Fruit fly (Drosophila melanogaster) whole organism, prepupa: ENCODE data around the gene Cpr66D.

ENCODE experiments used
- Blimp-1 ChIP-seq: fragments of 200-800 bp; sonication (Bioruptor generic); optimal IDR thresholded peaks from 3 replicates; lab custom pipeline; 2017; ENCODE audit warnings: missing biosample characterization, missing genetic modification characterization, mild to moderate bottlenecking, moderate library complexity, missing genetic modification reagents
- CG10631 ChIP-seq: fragments of 200-800 bp; sonication (Bioruptor generic); optimal IDR thresholded peaks from 2 replicates; lab custom pipeline; 2016; ENCODE audit warnings: missing biosample characterization, missing genetic modification characterization
- CG10669 ChIP-seq: fragments of 200-800 bp; sonication (Bioruptor generic); optimal IDR thresholded peaks from 3 replicates; lab custom pipeline; 2018; ENCODE audit warnings: missing biosample characterization, mild to moderate bottlenecking, missing genetic modification characterization, moderate library complexity
- CG11294 ChIP-seq: fragments of 200-800 bp; sonication (Bioruptor generic); IDR thresholded peaks from 2 replicates; pipeline ENCODE4 v1.3.6; 2022; ENCODE audit warnings: missing biosample characterization, missing genetic modification characterization
- CG15336 ChIP-seq: fragments of 200-800 bp; sonication (Bioruptor generic); IDR thresholded peaks from 2 replicates; pipeline ENCODE4 v1.3.6; 2022; ENCODE audit warnings: missing biosample characterization, missing genetic modification characterization
- CG1621 ChIP-seq: fragments of 200-800 bp; sonication (Bioruptor generic); optimal IDR thresholded peaks from 3 replicates; lab custom pipeline; 2018; ENCODE audit warnings: missing biosample characterization, mild to moderate bottlenecking, missing genetic modification characterization
- CG16779 ChIP-seq: fragments of 200-800 bp; sonication (Bioruptor generic); optimal IDR thresholded peaks from 3 replicates; lab custom pipeline; 2017; ENCODE audit warnings: missing biosample characterization, mild to moderate bottlenecking, missing genetic modification characterization
- CG3032 ChIP-seq: fragments of 200-800 bp; optimal IDR thresholded peaks from 2 replicates; lab custom pipeline; 2019; ENCODE audit warnings: missing biosample characterization, mild to moderate bottlenecking, missing genetic modification characterization, moderate library complexity
- CG32006 ChIP-seq: fragments of 200-800 bp; sonication (Bioruptor generic); optimal IDR thresholded peaks from 3 replicates; lab custom pipeline; 2017; ENCODE audit warnings: missing biosample characterization, mild to moderate bottlenecking, missing genetic modification characterization
- CG34406 ChIP-seq: fragments of 200-800 bp; sonication (Bioruptor generic); optimal IDR thresholded peaks from 3 replicates; lab custom pipeline; 2016; ENCODE audit warnings: missing biosample characterization, missing genetic modification characterization
- CG6163 ChIP-seq: fragments of 200-800 bp; sonication (Bioruptor generic); IDR thresholded peaks from 3 replicates; pipeline ENCODE4 v1.3.6; 2022; ENCODE audit warnings: missing biosample characterization, missing genetic modification characterization
- CG6276 ChIP-seq: fragments of 200-800 bp; sonication (Bioruptor generic); optimal IDR thresholded peaks from 2 replicates; lab custom pipeline; 2017; ENCODE audit warnings: missing biosample characterization, mild to moderate bottlenecking, missing genetic modification characterization
- CG6854 ChIP-seq: fragments of 200-800 bp; sonication (Bioruptor generic); optimal IDR thresholded peaks from 2 replicates; lab custom pipeline; 2017; ENCODE audit warnings: missing biosample characterization, mild to moderate bottlenecking, missing genetic modification characterization
- CG7368 ChIP-seq: fragments of 200-800 bp; sonication (Bioruptor generic); optimal IDR thresholded peaks from 3 replicates; lab custom pipeline; 2016; ENCODE audit warnings: missing biosample characterization, missing genetic modification characterization
- CG8119 ChIP-seq: fragments of 200-800 bp; sonication (Bioruptor generic); IDR thresholded peaks from 3 replicates; pipeline ENCODE4 v1.3.6; 2022; ENCODE audit warnings: missing biosample characterization, missing genetic modification characterization
- CG8319 ChIP-seq: fragments of 200-800 bp; sonication (Bioruptor generic); optimal IDR thresholded peaks from 3 replicates; lab custom pipeline; 2016; ENCODE audit warnings: missing biosample characterization, missing genetic modification characterization
- CG8632 ChIP-seq: fragments of 200-800 bp; sonication (Bioruptor generic); optimal IDR thresholded peaks from 3 replicates; lab custom pipeline; 2016; ENCODE audit warnings: missing biosample characterization, missing genetic modification characterization
- CG9139 ChIP-seq: fragments of 200-800 bp; sonication (Bioruptor generic); optimal IDR thresholded peaks from 3 replicates; lab custom pipeline; 2017; ENCODE audit warnings: missing biosample characterization, mild to moderate bottlenecking, missing genetic modification characterization
- Eip75B ChIP-seq: fragments of 200-800 bp; sonication (Bioruptor generic); optimal IDR thresholded peaks from 3 replicates; lab custom pipeline; 2016; ENCODE audit warnings: missing biosample characterization, missing genetic modification characterization
- Eip78C ChIP-seq: fragments of 200-800 bp; sonication (Bioruptor generic); peaks from one replicate; lab custom pipeline; 2016; ENCODE audit warnings: missing biosample characterization, missing genetic modification characterization
- Eip93F ChIP-seq: fragments of 200-800 bp; sonication (Bioruptor generic); optimal IDR thresholded peaks from 2 replicates; lab custom pipeline; 2016; ENCODE audit warnings: missing biosample characterization, mild to moderate bottlenecking, missing genetic modification characterization
- Ets21C ChIP-seq: fragments of 200-800 bp; sonication (Bioruptor generic); optimal IDR thresholded peaks from 3 replicates; lab custom pipeline; 2016; ENCODE audit warnings: missing biosample characterization, missing genetic modification characterization
- Gug ChIP-seq: fragments of 200-800 bp; sonication (Bioruptor generic); IDR thresholded peaks from 2 replicates; pipeline ENCODE4 v1.3.6; 2022; ENCODE audit warnings: missing biosample characterization, missing genetic modification characterization
- Hr38 ChIP-seq: sonication (Bioruptor generic); optimal IDR thresholded peaks from 2 replicates; lab custom pipeline; 2016; ENCODE audit warnings: missing biosample characterization, missing genetic modification characterization
- Hr4 ChIP-seq: fragments of 200-800 bp; sonication (Bioruptor generic); optimal IDR thresholded peaks from 3 replicates; lab custom pipeline; 2016; ENCODE audit warnings: missing biosample characterization, missing genetic modification characterization
- Lpt ChIP-seq: fragments of 200-800 bp; sonication (Bioruptor generic); optimal IDR thresholded peaks from 3 replicates; lab custom pipeline; 2016; ENCODE audit warnings: missing biosample characterization, missing genetic modification characterization
- Met ChIP-seq: fragments of 200-800 bp; sonication (Bioruptor generic); optimal IDR thresholded peaks from 3 replicates; lab custom pipeline; 2016; ENCODE audit warnings: missing biosample characterization, missing genetic modification characterization
- OdsH ChIP-seq: fragments of 200-800 bp; sonication (Bioruptor generic); optimal IDR thresholded peaks from 3 replicates; lab custom pipeline; 2016; ENCODE audit warnings: missing biosample characterization, missing genetic modification characterization
- Smox ChIP-seq: fragments of 200-800 bp; sonication (Bioruptor generic); optimal IDR thresholded peaks from 3 replicates; lab custom pipeline; 2016; ENCODE audit warnings: missing biosample characterization, missing genetic modification characterization
- Sox102F ChIP-seq: fragments of 200-800 bp; sonication (Bioruptor generic); optimal IDR thresholded peaks from 2 replicates; lab custom pipeline; 2016; ENCODE audit warnings: missing biosample characterization, mild to moderate bottlenecking, missing genetic modification characterization
- achi ChIP-seq: fragments of 200-800 bp; sonication (Bioruptor generic); optimal IDR thresholded peaks from 3 replicates; lab custom pipeline; 2016; ENCODE audit warnings: missing biosample characterization, missing genetic modification characterization
- acj6 ChIP-seq: fragments of 200-800 bp; sonication (Bioruptor generic); optimal IDR thresholded peaks from 3 replicates; lab custom pipeline; 2016; ENCODE audit warnings: missing biosample characterization, missing genetic modification characterization
- dac ChIP-seq: fragments of 200-800 bp; sonication (Bioruptor generic); optimal IDR thresholded peaks from 2 replicates; lab custom pipeline; 2017; ENCODE audit warnings: missing biosample characterization, mild to moderate bottlenecking, missing genetic modification characterization
- dsx ChIP-seq: fragments of 200-800 bp; optimal IDR thresholded peaks from 3 replicates; lab custom pipeline; 2019; ENCODE audit warnings: missing biosample characterization, mild to moderate bottlenecking, missing genetic modification characterization, moderate library complexity; ENCODE audit not compliant: poor library complexity, severe bottlenecking
- esn ChIP-seq: fragments of 200-800 bp; sonication (Bioruptor generic); optimal IDR thresholded peaks from 2 replicates; lab custom pipeline; 2016; ENCODE audit warnings: missing biosample characterization, mild to moderate bottlenecking, missing genetic modification characterization, moderate library complexity
- fd85E ChIP-seq: fragments of 200-800 bp; sonication (Bioruptor generic); optimal IDR thresholded peaks from 3 replicates; lab custom pipeline; 2016; ENCODE audit warnings: missing biosample characterization, missing genetic modification characterization
- fkh ChIP-seq: fragments of 200-800 bp; sonication (Bioruptor generic); optimal IDR thresholded peaks from 3 replicates; lab custom pipeline; 2017; ENCODE audit warnings: missing biosample characterization, mild to moderate bottlenecking, missing genetic modification characterization, moderate library complexity
- lz ChIP-seq: fragments of 200-800 bp; sonication (Bioruptor generic); optimal IDR thresholded peaks from 3 replicates; lab custom pipeline; 2016; ENCODE audit warnings: missing biosample characterization, missing genetic modification characterization
- net ChIP-seq: fragments of 200-800 bp; sonication (Bioruptor generic); optimal IDR thresholded peaks from 3 replicates; lab custom pipeline; 2016; ENCODE audit warnings: missing biosample characterization, missing genetic modification characterization
- pdm3 ChIP-seq: fragments of 200-800 bp; sonication (Bioruptor generic); optimal IDR thresholded peaks from 3 replicates; lab custom pipeline; 2016; ENCODE audit warnings: missing biosample characterization, missing genetic modification characterization
- svp ChIP-seq: fragments of 200-800 bp; sonication (Bioruptor generic); peaks from one replicate; lab custom pipeline; 2016; ENCODE audit warnings: missing biosample characterization, missing genetic modification characterization
- topi ChIP-seq: fragments of 200-800 bp; sonication (Bioruptor generic); optimal IDR thresholded peaks from 3 replicates; lab custom pipeline; 2016; ENCODE audit warnings: missing biosample characterization, missing genetic modification characterization
- vri ChIP-seq: fragments of 200-800 bp; sonication (Bioruptor generic); optimal IDR thresholded peaks from 3 replicates; lab custom pipeline; 2016; ENCODE audit warnings: missing biosample characterization, mild to moderate bottlenecking, missing genetic modification characterization

The Cpr66D gene

DNA sequence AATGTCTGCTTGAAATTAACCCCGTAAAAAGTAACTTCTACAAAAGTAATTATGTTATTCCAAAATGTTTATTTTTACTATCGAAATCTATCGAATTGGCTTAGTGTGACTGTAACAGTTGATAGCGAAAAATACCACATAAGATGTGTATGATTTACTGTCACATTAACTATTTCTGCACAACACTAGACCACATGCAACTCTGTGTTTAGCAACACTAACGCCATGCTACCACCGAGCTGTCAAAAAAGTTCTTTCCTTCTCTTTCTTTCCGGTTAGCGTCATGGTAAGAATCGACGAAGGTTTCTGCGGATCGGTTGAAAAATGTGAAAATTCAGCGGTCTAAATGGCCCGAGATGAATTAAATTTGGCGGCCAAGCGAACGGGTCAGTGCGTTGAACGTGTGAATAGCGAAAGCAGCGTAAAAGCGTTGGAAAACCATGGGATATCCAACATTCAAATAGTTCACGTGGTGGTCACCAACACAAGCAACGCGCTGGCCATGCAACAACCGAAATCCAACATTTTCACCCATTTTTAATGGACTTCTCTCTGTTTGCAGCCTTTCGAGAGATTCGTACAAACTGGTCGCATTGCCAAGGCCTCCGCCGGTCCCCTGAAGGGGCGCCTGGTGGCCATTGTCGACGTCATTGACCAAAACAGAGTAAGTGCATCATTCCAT is 39.3 kb upstream of the Cpr66D start, which contains the start of the genes Nelf-E and RpL14 (continued):
- TF ChIP-seq topi (GFP tag; lab: Kevin White, UChicago) (peak; percentile 91), Eip78C (GFP tag; lab: Kevin White, UChicago) (peak; percentile 94), CG8319 (GFP tag; lab: Kevin White, UChicago) (peak; percentile 75), acj6 (GFP tag; lab: Kevin White, UChicago) (peak; percentile 78), CG10669 (peak; percentile 83), pdm3 (GFP tag; lab: Kevin White, UChicago) (peak; percentile 84), CG7368 (peak; percentile 80), Ets21C (peak; percentile 72), Eip93F (GFP tag; lab: Kevin White, UChicago) (no peak), Eip75B (GFP tag; lab: Kevin White, UChicago) (peak; percentile 89), CG10631 (peak; percentile 77), svp (peak; percentile 90), CG1621 (tag; lab: Kevin White, UChicago) (peak; percentile 85), CG6276 (GFP tag; lab: Kevin White, UChicago) (no peak)

DNA sequence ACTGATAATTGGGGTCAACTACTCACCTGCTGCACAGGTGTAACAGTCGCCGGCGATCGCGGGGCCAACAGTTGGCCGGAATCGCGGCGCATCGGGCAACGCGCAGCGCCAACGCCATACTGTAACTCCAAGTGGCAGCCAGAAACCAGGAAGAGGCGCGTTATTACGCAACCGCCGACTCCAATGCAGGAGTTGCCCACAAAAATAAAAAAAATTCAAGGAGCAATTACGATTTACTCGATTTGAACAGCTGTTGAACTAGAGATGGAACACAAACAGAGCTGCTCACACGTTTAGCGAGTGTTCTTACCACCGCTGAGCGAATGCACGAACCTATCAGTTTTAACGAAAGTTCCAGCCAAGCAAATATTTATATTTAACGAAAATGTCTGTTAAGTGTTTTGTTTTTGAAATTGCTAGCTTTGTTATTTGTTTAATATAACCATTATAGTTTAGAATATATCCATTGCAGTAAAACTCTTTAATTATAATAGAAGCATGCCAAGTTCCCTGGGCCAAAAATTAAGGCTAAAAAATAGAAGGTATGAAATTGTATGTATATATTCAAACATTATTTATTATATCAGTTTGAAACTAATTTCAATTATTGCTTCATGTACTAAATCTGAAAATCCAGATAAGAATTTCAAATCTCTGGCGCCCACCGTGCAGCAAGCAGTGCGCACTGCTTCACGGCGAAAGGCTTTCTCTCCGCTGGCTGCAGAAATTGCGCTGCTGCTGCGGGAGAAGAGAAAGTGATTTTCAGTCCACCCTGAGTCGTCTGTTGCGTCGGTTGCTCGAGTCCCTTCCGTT is 36.2 kb upstream of the Cpr66D start, which contains the start of the genes CG5989 and CG6282:
TSS of gene CG5989 (minus strand) at position 270 of the 813 bp plus-strand sequence.
TSS of gene CG6282 (plus strand) at position 778 of the 813 bp plus-strand sequence.
- peak; percentile 19 for TF ChIP-seq Blimp-1
- TF ChIP-seq lz (GFP tag; lab: Kevin White, UChicago) = peak; percentile 8
- peak; percentile 6 for TF ChIP-seq acj6 (GFP tag; lab: Kevin White, UChicago)
- peak; percentile 72 for TF ChIP-seq fkh (GFP tag; lab: Kevin White, UChicago)
- peak; percentile 64 for TF ChIP-seq Hr4 (GFP tag; lab: Kevin White, UChicago)
- TF ChIP-seq CG10669 = no peak
- TF ChIP-seq Gug (GFP tag; lab: Robert Waterston, UW) = 0 out of 2 replicates have a peak, but pooled peaks have one; percentile 15
- peak; percentile 45 for TF ChIP-seq esn (GFP tag; lab: Kevin White, UChicago)
- TF ChIP-seq CG7368 = no peak
- TF ChIP-seq CG8119 (GFP tag; lab: Robert Waterston, UW) = peak; percentile 54
- TF ChIP-seq vri (GFP tag; lab: Kevin White, UChicago) = peak; percentile 48
- 0 out of 3 replicates have a peak, but pooled peaks have one; percentile 22 for TF ChIP-seq CG6163 (GFP tag; lab: Robert Waterston, UW)
- no peak for TF ChIP-seq CG3032 (tag; lab: Kevin White, UChicago)
- TF ChIP-seq svp = peak; percentile 78
- peak; percentile 7 for TF ChIP-seq Smox (GFP tag; lab: Kevin White, UChicago)
- TF ChIP-seq Eip78C (GFP tag; lab: Kevin White, UChicago) = peak; percentile 66
- no peak for TF ChIP-seq CG6276 (GFP tag; lab: Kevin White, UChicago)
- TF ChIP-seq OdsH = peak; percentile 7
- peak; percentile 65 for TF ChIP-seq CG15336 (GFP tag; lab: Robert Waterston, UW)
- no peak for TF ChIP-seq Lpt (GFP tag; lab: Kevin White, UChicago)
- TF ChIP-seq CG32006 = peak; percentile 62
- peak; percentile 41 for TF ChIP-seq dac (GFP tag; lab: Kevin White, UChicago)
- no peak for TF ChIP-seq dsx (GFP tag; lab: Kevin White, UChicago)
- TF ChIP-seq Met = peak; percentile 45
- peak; percentile 6 for TF ChIP-seq Sox102F (GFP tag; lab: Kevin White, UChicago)
- peak; percentile 41 for TF ChIP-seq Eip75B (GFP tag; lab: Kevin White, UChicago)
- peak; percentile 25 for TF ChIP-seq pdm3 (GFP tag; lab: Kevin White, UChicago)
- TF ChIP-seq, all 60 proteins: peak for 21

DNA sequence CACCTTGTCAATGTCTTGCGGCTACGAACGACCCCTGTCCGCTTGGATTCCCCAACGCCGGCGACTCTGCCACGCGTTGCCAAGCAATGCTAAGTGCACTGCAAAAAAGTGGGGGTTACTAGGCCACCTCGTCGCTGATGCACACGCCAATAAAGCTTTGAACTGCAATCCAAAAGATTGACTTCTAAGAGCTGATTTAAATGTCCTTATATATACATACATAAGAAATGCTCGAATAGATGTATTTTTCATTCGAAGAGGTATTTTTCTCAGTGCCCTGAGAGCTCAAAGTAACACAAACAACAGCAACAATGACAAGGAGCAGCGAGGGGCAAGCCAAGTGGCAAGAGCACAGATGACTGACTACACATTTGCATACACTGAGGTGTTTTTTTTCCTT is 32.8 kb upstream of the Cpr66D start:
- TF ChIP-seq Eip78C (GFP tag; lab: Kevin White, UChicago) = peak; percentile 85
- no peak for TF ChIP-seq Ets21C
- TF ChIP-seq dsx (GFP tag; lab: Kevin White, UChicago) = no peak
- no peak for TF ChIP-seq CG1621 (tag; lab: Kevin White, UChicago)
- TF ChIP-seq CG15336 (GFP tag; lab: Robert Waterston, UW) = 0 out of 2 replicates have a peak, but pooled peaks have one; percentile 14
- TF ChIP-seq achi (GFP tag; lab: Kevin White, UChicago) = peak; percentile 33
- TF ChIP-seq CG11294 (GFP tag; lab: Robert Waterston, UW) = no peak
- no peak for TF ChIP-seq Hr38 (GFP tag; lab: Kevin White, UChicago)
- no peak for TF ChIP-seq CG16779
- TF ChIP-seq CG8319 (GFP tag; lab: Kevin White, UChicago) = no peak
- no peak for TF ChIP-seq CG8632
- TF ChIP-seq pdm3 (GFP tag; lab: Kevin White, UChicago) = peak; percentile 41
- no peak for TF ChIP-seq CG34406 (GFP tag; lab: Kevin White, UChicago)
- TF ChIP-seq lz (GFP tag; lab: Kevin White, UChicago) = peak; percentile 8
- TF ChIP-seq CG32006 = peak; percentile 44
- TF ChIP-seq Hr4 (GFP tag; lab: Kevin White, UChicago) = peak; percentile 28
- TF ChIP-seq CG6854 (GFP tag; lab: Kevin White, UChicago) = no peak
- peak; percentile 26 for TF ChIP-seq Eip75B (GFP tag; lab: Kevin White, UChicago)
- TF ChIP-seq CG9139 = no peak
- no peak for TF ChIP-seq fd85E (GFP tag; lab: Kevin White, UChicago)
- no peak for TF ChIP-seq net (GFP tag; lab: Kevin White, UChicago)
- peak; percentile 24 for TF ChIP-seq Smox (GFP tag; lab: Kevin White, UChicago)
